Fruit fly (Drosophila melanogaster) whole organism, embryonic: ENCODE data around the gene Ran-like.
A peak's percentile ranks its signal among the peaks of the same experiment; 100 is the strongest.

Experiments
- Adf1 ChIP-seq: fragments of 200-800 bp; sonication (Bioruptor generic); IDR thresholded peaks from 2 replicates; pipeline ENCODE4 v1.3.6; 2022; ENCODE audit warnings: missing biosample characterization, missing genetic modification characterization
- BEAF-32 ChIP-seq: fragments of 200-800 bp; sonication (Bioruptor generic); optimal IDR thresholded peaks from 3 replicates; lab custom pipeline; 2017; ENCODE audit warnings: missing biosample characterization, missing genetic modification characterization, mild to moderate bottlenecking, moderate library complexity, missing genetic modification reagents
- Bgb ChIP-seq: fragments of 200-800 bp; sonication (Bioruptor generic); IDR thresholded peaks from 2 replicates; pipeline ENCODE4 v1.3.6; 2022; ENCODE audit warnings: missing biosample characterization, missing genetic modification characterization; ENCODE audit not compliant: partially characterized antibody
- CG10267 ChIP-seq: fragments of 200-800 bp; sonication (Bioruptor generic); optimal IDR thresholded peaks from 2 replicates; lab custom pipeline; 2018; ENCODE audit warnings: missing biosample characterization, mild to moderate bottlenecking, missing genetic modification characterization, moderate library complexity
- CG11560 ChIP-seq: fragments of 200-800 bp; sonication (Bioruptor generic); IDR thresholded peaks from 3 replicates; pipeline ENCODE4 v1.3.6; 2022; ENCODE audit warnings: missing biosample characterization, missing genetic modification characterization
- CG1603 ChIP-seq: fragments of 200-800 bp; sonication (Bioruptor generic); optimal IDR thresholded peaks from 2 replicates; lab custom pipeline; 2019; ENCODE audit warnings: missing biosample characterization, mild to moderate bottlenecking, missing genetic modification characterization, moderate library complexity
- CG2116 ChIP-seq: fragments of 200-800 bp; sonication (Bioruptor generic); optimal IDR thresholded peaks from 3 replicates; lab custom pipeline; 2018; ENCODE audit warnings: missing biosample characterization, mild to moderate bottlenecking, missing genetic modification characterization
- CG32767 ChIP-seq: fragments of 200-800 bp; sonication (Bioruptor generic); IDR thresholded peaks from 2 replicates; pipeline ENCODE4 v1.3.6; 2022; ENCODE audit warnings: missing biosample characterization, missing genetic modification characterization
- CG34224 ChIP-seq: fragments of 200-800 bp; sonication (Bioruptor generic); IDR thresholded peaks from 3 replicates; pipeline ENCODE4 v1.3.6; 2022; ENCODE audit warnings: missing biosample characterization, missing genetic modification characterization; ENCODE audit not compliant: partially characterized antibody
- CG5953 ChIP-seq: fragments of 200-800 bp; sonication (Bioruptor generic); IDR thresholded peaks from 2 replicates; pipeline ENCODE4 v1.3.6; 2022; ENCODE audit warnings: missing biosample characterization, missing genetic modification characterization
- CG7987 ChIP-seq: fragments of 200-800 bp; sonication (Bioruptor generic); optimal IDR thresholded peaks from 2 replicates; lab custom pipeline; 2018; ENCODE audit warnings: missing biosample characterization, mild to moderate bottlenecking, missing genetic modification characterization, moderate library complexity
- CG8089 ChIP-seq: fragments of 200-800 bp; sonication (Bioruptor generic); optimal IDR thresholded peaks from 3 replicates; lab custom pipeline; 2016; ENCODE audit warnings: missing biosample characterization, missing genetic modification characterization
- CG8290 ChIP-seq, 3 experiments: fragments of 200-800 bp; sonication (Bioruptor generic); optimal IDR thresholded peaks; 2 replicates each; lab custom pipeline; 2016 to 2019; ENCODE audit warnings: missing biosample characterization in 3 of 3, missing genetic modification characterization in 3 of 3, mild to moderate bottlenecking in 2 of 3, moderate library complexity in 1 of 3
- E2f2 ChIP-seq: fragments of 200-800 bp; sonication (Bioruptor generic); IDR thresholded peaks from 2 replicates; pipeline ENCODE4 v1.3.6; 2022; ENCODE audit warnings: missing biosample characterization, missing genetic modification characterization
- Fer1 ChIP-seq: fragments of 200-800 bp; sonication (Bioruptor generic); optimal IDR thresholded peaks from 2 replicates; lab custom pipeline; 2017; ENCODE audit warnings: missing biosample characterization, mild to moderate bottlenecking, missing genetic modification characterization
- HmgZ ChIP-seq: fragments of 200-800 bp; sonication (Bioruptor generic); optimal IDR thresholded peaks from 2 replicates; lab custom pipeline; 2018; ENCODE audit warnings: missing biosample characterization, mild to moderate bottlenecking, missing genetic modification characterization
- Hsf ChIP-seq: fragments of 200-800 bp; sonication (Bioruptor generic); optimal IDR thresholded peaks from 3 replicates; lab custom pipeline; 2016; ENCODE audit warnings: missing biosample characterization, missing genetic modification characterization
- MBD-R2 ChIP-seq: fragments of 200-800 bp; sonication (Bioruptor generic); IDR thresholded peaks from 2 replicates; pipeline ENCODE4 v1.3.6; 2022; ENCODE audit warnings: missing biosample characterization, missing genetic modification characterization
- Med ChIP-seq: fragments of 200-800 bp; sonication (Bioruptor generic); peaks from one replicate; lab custom pipeline; 2016; ENCODE audit warnings: missing biosample characterization, missing genetic modification characterization, mild to moderate bottlenecking, inconsistent platforms, moderate library complexity
- NC2α ChIP-seq: fragments of 200-800 bp; sonication (Bioruptor generic); optimal IDR thresholded peaks from 2 replicates; lab custom pipeline; 2016; ENCODE audit warnings: missing biosample characterization, missing genetic modification characterization
- Nf-YC ChIP-seq: fragments of 200-800 bp; optimal IDR thresholded peaks from 3 replicates; lab custom pipeline; 2019; ENCODE audit warnings: missing biosample characterization, mild to moderate bottlenecking, missing genetic modification characterization, moderate library complexity
- Opbp ChIP-seq: fragments of 200-800 bp; sonication (Bioruptor generic); IDR thresholded peaks from 3 replicates; pipeline ENCODE4 v1.3.6; 2022; ENCODE audit warnings: missing biosample characterization, missing genetic modification characterization; ENCODE audit not compliant: partially characterized antibody
- Scr ChIP-seq: fragments of 200-800 bp; sonication (Bioruptor generic); IDR thresholded peaks from 2 replicates; pipeline ENCODE4 v1.3.6; 2022; ENCODE audit warnings: missing biosample characterization, missing genetic modification characterization; ENCODE audit not compliant: partially characterized antibody
- Stat92E ChIP-seq, 3 experiments: fragments of >200 bp in 2 of 3; fragments of 200-800 bp in 1 of 3; sonication (Bioruptor generic) in 1 of 3; optimal IDR thresholded peaks; 2 replicates each; lab custom pipeline; 2017 to 2019; ENCODE audit warnings: missing biosample characterization in 3 of 3, missing genetic modification characterization in 3 of 3, mild to moderate bottlenecking in 1 of 3, moderate library complexity in 1 of 3
- Taf1 ChIP-seq: fragments of 200-800 bp; sonication (Bioruptor generic); IDR thresholded peaks from 2 replicates; pipeline ENCODE4 v1.3.6; 2022; ENCODE audit warnings: missing biosample characterization, missing genetic modification characterization
- YL-1 ChIP-seq: fragments of 200-800 bp; sonication (Bioruptor generic); optimal IDR thresholded peaks from 3 replicates; lab custom pipeline; 2017; ENCODE audit warnings: missing biosample characterization, mild to moderate bottlenecking, missing genetic modification characterization
- bowl ChIP-seq: fragments of 200-800 bp; sonication (Bioruptor generic); IDR thresholded peaks from 2 replicates; pipeline ENCODE4 v1.3.6; 2022; ENCODE audit warnings: missing biosample characterization, missing genetic modification characterization
- chinmo ChIP-seq: fragments of 200-800 bp; sonication (Bioruptor generic); IDR thresholded peaks from 4 replicates; pipeline ENCODE4 v1.3.6; 2022; ENCODE audit warnings: missing biosample characterization, missing genetic modification characterization; ENCODE audit not compliant: partially characterized antibody
- crol ChIP-seq: fragments of 200-800 bp; sonication (Bioruptor generic); IDR thresholded peaks from 2 replicates; pipeline ENCODE4 v1.3.6; 2022; ENCODE audit warnings: missing biosample characterization, missing genetic modification characterization
- exex ChIP-seq: fragments of 200-800 bp; sonication (Bioruptor generic); optimal IDR thresholded peaks from 4 replicates; lab custom pipeline; 2018; ENCODE audit warnings: missing biosample characterization, mild to moderate bottlenecking, missing genetic modification characterization, moderate library complexity
- kah ChIP-seq: fragments of 200-800 bp; sonication (Bioruptor generic); optimal IDR thresholded peaks from 2 replicates; lab custom pipeline; 2018; ENCODE audit warnings: missing biosample characterization, mild to moderate bottlenecking, missing genetic modification characterization
- lbe ChIP-seq: fragments of 200-800 bp; sonication (Bioruptor generic); optimal IDR thresholded peaks from 2 replicates; lab custom pipeline; 2016; ENCODE audit warnings: missing biosample characterization, mild to moderate bottlenecking, missing genetic modification characterization
- mld ChIP-seq: fragments of 200-800 bp; sonication (Bioruptor generic); IDR thresholded peaks from 3 replicates; pipeline ENCODE4 v1.3.6; 2022; ENCODE audit warnings: missing biosample characterization, missing genetic modification characterization; ENCODE audit not compliant: partially characterized antibody
- pan ChIP-seq, 4 experiments: fragments of >200 bp in 3 of 4; fragments of 200-800 bp in 1 of 4; sonication (Bioruptor generic) in 1 of 4; optimal IDR thresholded peaks in 3 of 4; IDR thresholded peaks in 1 of 4; 2 replicates each; pipeline versions ENCODE4 v1.3.6 to Lab custom; 2017 to 2022; ENCODE audit warnings: missing biosample characterization in 2 of 4, missing genetic modification characterization in 2 of 4, mixed read lengths in 1 of 4
- psq ChIP-seq: fragments of 200-800 bp; sonication (Bioruptor generic); optimal IDR thresholded peaks from 2 replicates; lab custom pipeline; 2017; ENCODE audit warnings: missing biosample characterization, missing genetic modification characterization
- pzg ChIP-seq: fragments of 200-800 bp; sonication (Bioruptor generic); optimal IDR thresholded peaks from 3 replicates; lab custom pipeline; 2018; ENCODE audit warnings: missing biosample characterization, mild to moderate bottlenecking, missing genetic modification characterization, moderate library complexity
- ranshi ChIP-seq: fragments of 200-800 bp; sonication (Bioruptor generic); IDR thresholded peaks from 2 replicates; pipeline ENCODE4 v1.3.6; 2022; ENCODE audit warnings: missing biosample characterization, missing genetic modification characterization
- sna ChIP-seq: fragments of 200-800 bp; sonication (Bioruptor generic); IDR thresholded peaks from 2 replicates; pipeline ENCODE4 v1.3.6; 2022; ENCODE audit warnings: missing biosample characterization, missing genetic modification characterization; ENCODE audit not compliant: partially characterized antibody
- stwl ChIP-seq: fragments of 200-800 bp; sonication (Bioruptor generic); optimal IDR thresholded peaks from 3 replicates; lab custom pipeline; 2018; ENCODE audit warnings: missing biosample characterization, mild to moderate bottlenecking, missing genetic modification characterization, moderate library complexity
- sug ChIP-seq: fragments of 200-800 bp; optimal IDR thresholded peaks from 2 replicates; lab custom pipeline; 2019; ENCODE audit warnings: missing biosample characterization, mild to moderate bottlenecking, missing genetic modification characterization, moderate library complexity
- tll ChIP-seq, 2 experiments: fragments of 200-800 bp in 1 of 2; fragments of >200 bp in 1 of 2; sonication (Bioruptor generic) in 1 of 2; optimal IDR thresholded peaks; 2 replicates each; lab custom pipeline; 2017 to 2019; ENCODE audit warnings: missing biosample characterization in 2 of 2, missing genetic modification characterization in 2 of 2, mild to moderate bottlenecking in 1 of 2, moderate library complexity in 1 of 2
- trem ChIP-seq: fragments of 200-800 bp; optimal IDR thresholded peaks from 3 replicates; lab custom pipeline; 2019; ENCODE audit warnings: missing biosample characterization, mild to moderate bottlenecking, missing genetic modification characterization, moderate library complexity
- tup ChIP-seq: fragments of 200-800 bp; sonication (Bioruptor generic); optimal IDR thresholded peaks from 2 replicates; lab custom pipeline; 2016; ENCODE audit warnings: missing biosample characterization, mild to moderate bottlenecking, missing genetic modification characterization, moderate library complexity
- unc-4 ChIP-seq: fragments of 200-800 bp; sonication (Bioruptor generic); IDR thresholded peaks from 2 replicates; pipeline ENCODE4 v1.3.6; 2022; ENCODE audit warnings: missing biosample characterization, missing genetic modification characterization; ENCODE audit not compliant: partially characterized antibody
- usp ChIP-seq: fragments of >200 bp; optimal IDR thresholded peaks from 2 replicates; lab custom pipeline; 2017; ENCODE audit warnings: missing biosample characterization, missing genetic modification characterization
- vnd ChIP-seq: fragments of 200-800 bp; sonication (Bioruptor generic); IDR thresholded peaks from 3 replicates; pipeline ENCODE4 v1.3.6; 2022; ENCODE audit warnings: missing biosample characterization, missing genetic modification characterization; ENCODE audit not compliant: partially characterized antibody
- z ChIP-seq: fragments of 200-800 bp; sonication (Bioruptor generic); IDR thresholded peaks from 3 replicates; pipeline ENCODE4 v1.3.6; 2022; ENCODE audit warnings: missing biosample characterization, missing genetic modification characterization

The Ran-like gene

dm6 chr3L:15523806-15524346 lies 38.7 kb upstream of the Ran-like start, which contains the start of gene CG7945 (continued):
- TF ChIP-seq mld (GFP tag; lab: Robert Waterston, UW) (0 out of 3 replicates have a peak, but pooled peaks have one; percentile 28), Scr (GFP tag; lab: Robert Waterston, UW) (peak; percentile 61), sug (tag; lab: Kevin White, UChicago) (peak; percentile 38), YL-1 (GFP tag; lab: Kevin White, UChicago) (peak; percentile 72), CG2116 (GFP tag; lab: Kevin White, UChicago) (peak; percentile 85), BEAF-32 (peak; percentile 65), usp (no peak), tll (GFP tag; optimal IDR thresholded peaks at IDR 0.05; lab: Kevin White, UChicago) (peak in 1 of 2 experiments; percentile 12), CG11560 (tag; lab: Robert Waterston, UW) (no peak), CG34224 (GFP tag; lab: Robert Waterston, UW) (peak; percentile 72), CG1603 (tag; lab: Kevin White, UChicago) (peak; percentile 60), CG32767 (GFP tag; lab: Robert Waterston, UW) (no peak), CG8290 (GFP tag; optimal IDR thresholded peaks at IDR 0.05; lab: Kevin White, UChicago) (no peak), CG8290 (tag; optimal IDR thresholded peaks at IDR 0.05; lab: Kevin White, UChicago) (peak in 1 of 2 experiments; percentile 23), Hsf (GFP tag; lab: Kevin White, UChicago) (no peak), Stat92E (GFP tag; optimal IDR thresholded peaks at IDR 0.05; lab: Kevin White, UChicago) (peak in 1 of 3 experiments; percentile 49), lbe (GFP tag; lab: Kevin White, UChicago) (peak; percentile 56), tup (GFP tag; lab: Kevin White, UChicago) (no peak), vnd (GFP tag; lab: Robert Waterston, UW) (0 out of 3 replicates have a peak, but pooled peaks have one; percentile 36), CG10267 (tag; lab: Kevin White, UChicago) (peak; percentile 44), crol (GFP tag; lab: Robert Waterston, UW) (no peak), chinmo (GFP tag; lab: Robert Waterston, UW) (0 out of 4 replicates have a peak, but pooled peaks have one; percentile 54), Med (GFP tag; lab: Kevin White, UChicago) (peak; percentile 59), CG5953 (GFP tag; lab: Robert Waterston, UW) (no peak), stwl (tag; lab: Kevin White, UChicago) (peak; percentile 87), CG7987 (peak; percentile 23), pan (optimal IDR thresholded peaks at IDR 0.05; lab: Kevin White, UChicago) (no peak), pan (GFP tag; optimal IDR thresholded peaks at IDR 0.05 in 1 of 2, IDR thresholded peaks at IDR 0.05 in 1 of 2) (no peak), z (no peak), E2f2 (GFP tag; lab: Robert Waterston, UW) (peak; percentile 99), Taf1 (no peak), kah (GFP tag; lab: Kevin White, UChicago) (no peak), Bgb (peak; percentile 70), Fer1 (GFP tag; lab: Kevin White, UChicago) (peak; percentile 11), HmgZ (peak; percentile 69), Adf1 (no peak), psq (no peak), Opbp (GFP tag; lab: Robert Waterston, UW) (peak; percentile 71; the same call in 2 of the 3 replicates), bowl (GFP tag; lab: Robert Waterston, UW) (no peak), CG8089 (GFP tag; lab: Kevin White, UChicago) (no peak), unc-4 (GFP tag; lab: Robert Waterston, UW) (peak; percentile 69), NC2α (no peak), pzg (GFP tag; lab: Kevin White, UChicago) (peak; percentile 93), Nf-YC (tag; lab: Kevin White, UChicago) (peak; percentile 24), trem (tag; lab: Kevin White, UChicago) (peak; percentile 70), sna (0 out of 2 replicates have a peak, but pooled peaks have one; percentile 35), ranshi (GFP tag; lab: Robert Waterston, UW) (no peak), exex (tag; lab: Kevin White, UChicago) (peak; percentile 29), MBD-R2 (GFP tag; lab: Robert Waterston, UW) (peak; percentile 67)
